Fruit fly (Drosophila melanogaster): ENCODE measurements around the gene CG11085.

Gene CG11085

dm6 chrX:12595610-12596336 lies 20.3 kb upstream of the CG11085 start, which contains the start of the genes CG1824 and Sec16:
CG1824 (minus strand) TSS chrX:12595624.
Sec16 (plus strand) TSS chrX:12596047.
- TF ChIP-seq dl (GFP tag; optimal IDR thresholded peaks at IDR 0.05; ENCODE audit: insufficient read depth in 1 of 2, partially characterized antibody in 2 of 2) (no peak), Hr83 (GFP tag; optimal IDR thresholded peaks at IDR 0.05; ENCODE audit: poor library complexity, severe bottlenecking) (peak; percentile 34), dmrt93B (GFP tag; optimal IDR thresholded peaks at IDR 0.05) (peak; percentile 54), HLH106 (tag; optimal IDR thresholded peaks at IDR 0.05) (peak; percentile 66), psq (GFP tag; optimal IDR thresholded peaks at IDR 0.05) (peak; percentile 37), dsf (GFP tag; optimal IDR thresholded peaks at IDR 0.05; ENCODE audit: borderline replicate concordance) (no peak), Mio (GFP tag; optimal IDR thresholded peaks at IDR 0.05) (no peak), Hnf4 (GFP tag; optimal IDR thresholded peaks at IDR 0.05) (no peak), Sp1 (GFP tag; optimal IDR thresholded peaks at IDR 0.05) (peak; percentile 28), CrebA (GFP tag; optimal IDR thresholded peaks at IDR 0.05; ENCODE audit: borderline replicate concordance) (no peak), N (GFP tag; optimal IDR thresholded peaks at IDR 0.05) (no peak), Vsx2 (GFP tag; optimal IDR thresholded peaks at IDR 0.05; ENCODE audit: partially characterized antibody) (peak; percentile 96), sv (GFP tag; optimal IDR thresholded peaks at IDR 0.05) (peak; percentile 19), foxo (GFP tag; optimal IDR thresholded peaks at IDR 0.05) (peak in 1 of 2 experiments; percentile 61), woc (GFP tag; optimal IDR thresholded peaks at IDR 0.05) (peak; percentile 27), rgr (GFP tag; optimal IDR thresholded peaks at IDR 0.05) (peak; percentile 26), CG9705 (GFP tag; optimal IDR thresholded peaks at IDR 0.05) (peak; percentile 30), OdsH (GFP tag; optimal IDR thresholded peaks at IDR 0.05) (no peak), ey (GFP tag; optimal IDR thresholded peaks at IDR 0.05) (peak; percentile 12)

- no peak for TF ChIP-seq tai (GFP tag; optimal IDR thresholded peaks at IDR 0.05)
- TF ChIP-seq sv (GFP tag; optimal IDR thresholded peaks at IDR 0.05), result no peak
- TF ChIP-seq dmrt93B (GFP tag; optimal IDR thresholded peaks at IDR 0.05), result no peak
- no peak for TF ChIP-seq Dfd (GFP tag; optimal IDR thresholded peaks at IDR 0.05)
- no peak for TF ChIP-seq brk (GFP tag; optimal IDR thresholded peaks at IDR 0.05)
- peak; percentile 4 for TF ChIP-seq Rel (GFP tag; optimal IDR thresholded peaks at IDR 0.05)
- peak; percentile 63 for TF ChIP-seq Rel (tag; optimal IDR thresholded peaks at IDR 0.05)
- TF ChIP-seq Jra (GFP tag; optimal IDR thresholded peaks at IDR 0.05), result peak; percentile 36
- TF ChIP-seq CG32264 (GFP tag; optimal IDR thresholded peaks at IDR 0.05), result peak; percentile 46
- TF ChIP-seq rgr (GFP tag; optimal IDR thresholded peaks at IDR 0.05), result peak; percentile 73
- TF ChIP-seq pan (optimal IDR thresholded peaks at IDR 0.05), result no peak
- TF ChIP-seq Hr83 (GFP tag; optimal IDR thresholded peaks at IDR 0.05; ENCODE audit: poor library complexity, severe bottlenecking), result no peak
- TF ChIP-seq dl (GFP tag; optimal IDR thresholded peaks at IDR 0.05; ENCODE audit: insufficient read depth in 1 of 2, partially characterized antibody in 2 of 2), result no peak
- TF ChIP-seq dsf (GFP tag; optimal IDR thresholded peaks at IDR 0.05; ENCODE audit: borderline replicate concordance), result no peak
- TF ChIP-seq br (GFP tag; optimal IDR thresholded peaks at IDR 0.05), result peak; percentile 31
- TF ChIP-seq usp (GFP tag; optimal IDR thresholded peaks at IDR 0.05), result no peak
- TF ChIP-seq jim (GFP tag; optimal IDR thresholded peaks at IDR 0.05), result no peak
- TF ChIP-seq HLH106 (tag; optimal IDR thresholded peaks at IDR 0.05), result peak; percentile 4
- TF ChIP-seq Myc (optimal IDR thresholded peaks at IDR 0.05), result no peak
- TF ChIP-seq GATAd (GFP tag; optimal IDR thresholded peaks at IDR 0.05), result no peak
- peak; percentile 14 for TF ChIP-seq psq (GFP tag; optimal IDR thresholded peaks at IDR 0.05)
- TF ChIP-seq h (GFP tag; optimal IDR thresholded peaks at IDR 0.05), result peak; percentile 12
- peak; percentile 72 for TF ChIP-seq Vsx2 (GFP tag; optimal IDR thresholded peaks at IDR 0.05; ENCODE audit: partially characterized antibody)
- peak; percentile 95 for TF ChIP-seq Sp1 (GFP tag; optimal IDR thresholded peaks at IDR 0.05)
These were observed 19.6 kb upstream of the CG11085 start for dm6 chrX:12596353-12597107.
